Worm (Caenorhabditis elegans): ENCODE data around the gene seip-1.

seip-1 gene

DNA sequence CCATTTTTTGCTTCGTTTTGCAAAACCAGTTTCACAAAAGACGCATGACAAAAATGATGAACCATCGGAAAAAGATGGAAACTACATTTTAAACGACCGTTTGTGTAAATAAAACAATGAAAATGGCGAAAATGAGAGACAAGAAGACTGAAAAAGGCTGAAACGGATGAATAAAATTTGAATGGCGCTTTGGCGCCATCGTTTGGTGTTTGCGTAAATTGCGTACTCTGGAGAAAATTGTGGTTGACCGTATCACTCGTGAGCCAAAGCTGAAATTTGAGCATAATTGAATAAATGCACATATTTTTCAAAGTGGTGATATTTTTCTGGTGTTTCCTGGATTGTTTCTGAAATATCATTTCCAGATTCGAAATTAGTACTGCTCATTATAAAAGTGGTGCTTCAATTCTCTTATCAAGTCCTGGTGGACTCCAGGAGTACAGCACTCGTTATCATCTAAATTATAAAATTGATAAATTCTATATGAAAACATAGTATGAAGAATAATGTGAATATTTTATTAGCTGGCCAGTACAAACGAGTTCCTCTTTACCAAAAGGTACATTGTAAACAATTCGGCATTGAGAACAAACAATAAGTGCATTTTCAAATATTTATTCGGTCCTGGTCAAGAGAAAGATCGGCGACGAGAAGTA, 48.3 kb upstream of the seip-1 start (continued):
- TF ChIP-seq efl-1 (optimal IDR thresholded peaks at IDR 0.05) (peak; percentile 8 to 25), efl-1 (GFP tag; optimal IDR thresholded peaks at IDR 0.05 in 1 of 2) (peak; percentile 54 to 80), nhr-84 (tag; optimal IDR thresholded peaks at IDR 0.05) (no peak), nhr-19 (GFP tag; conservative IDR thresholded peaks at IDR 0.05) (no peak), blmp-1 (tag; optimal IDR thresholded peaks at IDR 0.05) (no peak), elt-3 (tag; optimal IDR thresholded peaks at IDR 0.05) (peak in 1 of 6 experiments; percentile 4), nhr-47 (tag; optimal IDR thresholded peaks at IDR 0.05) (no peak), snu-23 (GFP tag; optimal IDR thresholded peaks at IDR 0.05) (no peak), sptf-1 (tag; optimal IDR thresholded peaks at IDR 0.05) (no peak), mep-1 (tag; optimal IDR thresholded peaks at IDR 0.05) (no peak), nhr-12 (tag; optimal IDR thresholded peaks at IDR 0.05) (no peak), nhr-11 (tag; optimal IDR thresholded peaks at IDR 0.05) (no peak), lin-39 (tag; optimal IDR thresholded peaks at IDR 0.05) (no peak), vab-15 (tag; optimal IDR thresholded peaks at IDR 0.05) (no peak), dsc-1 (tag; optimal IDR thresholded peaks at IDR 0.05) (no peak), lsy-2 (tag; optimal IDR thresholded peaks at IDR 0.05) (peak in 1 of 2 experiments; percentile 80), nhr-85 (tag) (no peak), mef-2 (tag; optimal IDR thresholded peaks at IDR 0.05) (no peak), ceh-8 (GFP tag; optimal IDR thresholded peaks at IDR 0.05) (no peak), unc-30 (tag; optimal IDR thresholded peaks at IDR 0.05) (no peak)

DNA sequence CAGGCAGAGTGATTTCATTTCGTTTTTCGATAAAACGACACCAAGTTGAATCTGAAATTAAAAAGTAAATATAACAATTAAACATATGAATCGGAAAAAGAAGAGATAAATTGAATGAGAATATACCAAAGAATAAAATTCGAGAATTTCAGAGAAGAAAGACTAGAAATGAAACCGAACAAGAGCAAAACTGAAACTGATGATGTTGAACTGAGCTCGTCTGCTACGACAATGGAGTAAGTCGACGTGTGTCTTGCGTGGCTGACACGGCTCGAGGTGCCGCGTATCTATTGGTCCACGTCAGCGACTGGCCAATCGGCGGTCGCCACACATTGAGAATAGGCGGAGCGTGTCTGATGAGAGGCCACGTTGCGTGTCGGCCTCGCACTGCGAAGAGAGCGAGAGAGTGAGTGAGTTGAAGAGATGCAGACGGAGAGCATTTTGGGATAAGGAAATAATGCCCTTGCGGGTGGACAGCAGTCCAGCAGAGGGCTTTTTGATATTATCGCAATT, 47.5 kb upstream of the seip-1 start, which contains the start of gene crt-1:
TSS of gene crt-1 (minus strand) at position 51 of the 513 bp plus-strand sequence.
- TF ChIP-seq mep-1 (tag; optimal IDR thresholded peaks at IDR 0.05) (peak; percentile 81), unc-130 (tag; optimal IDR thresholded peaks at IDR 0.05) (peak; percentile 74), lin-39 (tag; optimal IDR thresholded peaks at IDR 0.05) (peak; percentile 68), nhr-85 (tag) (peak; percentile 94), ceh-90 (tag; optimal IDR thresholded peaks at IDR 0.05) (peak; percentile 30), skn-1 (tag; optimal IDR thresholded peaks at IDR 0.05) (peak; percentile 73), egl-13 (tag; optimal IDR thresholded peaks at IDR 0.05) (peak; percentile 92), ceh-8 (GFP tag; optimal IDR thresholded peaks at IDR 0.05) (peak; percentile 88), pag-3 (tag; optimal IDR thresholded peaks at IDR 0.05; ENCODE audit: borderline replicate concordance, insufficient read depth) (no peak), unc-98 (GFP tag; IDR thresholded peaks at IDR 0.05) (no peak), nhr-71 (tag; optimal IDR thresholded peaks at IDR 0.05) (peak; percentile 99), ztf-11 (tag; optimal IDR thresholded peaks at IDR 0.05) (peak in 1 of 2 experiments; percentile 93), nhr-28 (tag; optimal IDR thresholded peaks at IDR 0.05) (no peak), nhr-76 (tag; optimal IDR thresholded peaks at IDR 0.05) (peak; percentile 71), C16A3.4 (tag; optimal IDR thresholded peaks at IDR 0.05) (peak; percentile 79), ets-5 (GFP tag; IDR thresholded peaks at IDR 0.05) (no peak), mdl-1 (tag; optimal IDR thresholded peaks at IDR 0.05) (peak; percentile 60 to 96), mef-2 (tag; optimal IDR thresholded peaks at IDR 0.05) (peak; percentile 67), lin-35 (GFP tag; optimal IDR thresholded peaks at IDR 0.05) (peak; percentile 88), ceh-63 (GFP tag; optimal IDR thresholded peaks at IDR 0.05) (no peak), snu-23 (GFP tag; optimal IDR thresholded peaks at IDR 0.05) (peak; percentile 96), zip-4 (GFP tag; optimal IDR thresholded peaks at IDR 0.05) (peak; percentile 87), dsc-1 (tag; optimal IDR thresholded peaks at IDR 0.05) (peak; percentile 94), tlp-1 (tag; optimal IDR thresholded peaks at IDR 0.05) (no peak), F16B12.6 (tag; optimal IDR thresholded peaks at IDR 0.05) (peak; percentile 62), elt-2 (tag; optimal IDR thresholded peaks at IDR 0.05) (peak; percentile 93), dpl-1 (GFP tag; optimal IDR thresholded peaks at IDR 0.05) (peak; percentile 79 to 83 (median 82)), aha-1 (tag; optimal IDR thresholded peaks at IDR 0.05) (peak; percentile 44), lsy-2 (tag; optimal IDR thresholded peaks at IDR 0.05) (peak; percentile 95 to 96), egl-27 (tag; optimal IDR thresholded peaks at IDR 0.05) (peak; percentile 26 to 73), xbp-1 (tag; optimal IDR thresholded peaks at IDR 0.05) (peak; percentile 100), hpl-2 (GFP tag; optimal IDR thresholded peaks at IDR 0.05) (peak; percentile 42), ama-1 (optimal IDR thresholded peaks at IDR 0.05) (peak; percentile 53), fkh-10 (GFP tag; optimal IDR thresholded peaks at IDR 0.05) (peak; percentile 74), nhr-90 (tag; optimal IDR thresholded peaks at IDR 0.05; ENCODE audit: poor library complexity) (peak; percentile 94), Y116A8C.19 (tag; optimal IDR thresholded peaks at IDR 0.05; ENCODE audit: borderline replicate concordance) (no peak), unc-86 (tag; optimal IDR thresholded peaks at IDR 0.05) (peak; percentile 93), unc-62 (GFP tag; optimal IDR thresholded peaks at IDR 0.05) (no peak)
